Worm (Caenorhabditis elegans) whole organism, L3 larva: ENCODE results near the gene grl-23.

Experiments used
- R02D3.7 ChIP-seq: fragments of 150-350 bp; optimal IDR thresholded peaks from 2 replicates; lab custom pipeline; 2014; ENCODE audit warnings: missing biosample characterization, missing genetic modification characterization
- ZK546.5 ChIP-seq: sonication (generic microtip); optimal IDR thresholded peaks from 2 replicates; lab custom pipeline; 2017; ENCODE audit warnings: missing biosample characterization, missing genetic modification characterization
- aly-2 ChIP-seq: fragments of 150-350 bp; optimal IDR thresholded peaks from 2 replicates; lab custom pipeline; 2014; ENCODE audit warnings: missing biosample characterization, missing genetic modification characterization
- ama-1 ChIP-seq: fragments of 150-350 bp; optimal IDR thresholded peaks from 2 replicates; lab custom pipeline; 2018
- ceh-16 ChIP-seq: sonication (generic microtip); optimal IDR thresholded peaks from 2 replicates; lab custom pipeline; 2017; ENCODE audit warnings: missing biosample characterization, missing genetic modification characterization
- ceh-28 ChIP-seq: fragments of 150-350 bp; optimal IDR thresholded peaks from 2 replicates; lab custom pipeline; 2014; ENCODE audit warnings: missing biosample characterization, missing genetic modification reagents, missing genetic modification characterization
- ceh-82 ChIP-seq: fragments of 150-350 bp; optimal IDR thresholded peaks from 2 replicates; lab custom pipeline; 2014; ENCODE audit warnings: missing biosample characterization, missing genetic modification characterization
- ceh-9 ChIP-seq: sonication (generic microtip); optimal IDR thresholded peaks from 2 replicates; lab custom pipeline; 2018; ENCODE audit warnings: missing biosample characterization, missing genetic modification characterization
- egl-27 ChIP-seq: sonication (generic microtip); optimal IDR thresholded peaks from 4 replicates; lab custom pipeline; 2017; ENCODE audit warnings: missing biosample characterization, missing genetic modification reagents, missing genetic modification characterization
- elt-1 ChIP-seq: fragments of 150-350 bp; optimal IDR thresholded peaks from 2 replicates; lab custom pipeline; 2014; ENCODE audit warnings: missing biosample characterization, missing genetic modification characterization
- elt-2 ChIP-seq: sonication (generic microtip); optimal IDR thresholded peaks from 2 replicates; lab custom pipeline; 2016; ENCODE audit warnings: missing genetic modification reagents, mild to moderate bottlenecking, missing genetic modification characterization, missing compliant biosample characterization
- elt-3 ChIP-seq, 3 experiments: fragments of 150-350 bp in 1 of 3; sonication (generic microtip) in 2 of 3; optimal IDR thresholded peaks; 2 replicates in 2 of 3; 4 replicates in 1 of 3; lab custom pipeline; 2014 to 2017; ENCODE audit warnings: missing biosample characterization in 3 of 3, missing genetic modification characterization in 3 of 3
- fkh-2 ChIP-seq: fragments of 150-350 bp; optimal IDR thresholded peaks from 2 replicates; lab custom pipeline; 2014; ENCODE audit warnings: missing biosample characterization, missing genetic modification reagents, missing genetic modification characterization
- lsy-12 ChIP-seq: sonication (generic microtip); optimal IDR thresholded peaks from 2 replicates; lab custom pipeline; 2016; ENCODE audit warnings: mild to moderate bottlenecking, missing genetic modification characterization, missing compliant biosample characterization
- mdl-1 ChIP-seq: fragments of 150-350 bp; optimal IDR thresholded peaks from 2 replicates; lab custom pipeline; 2014; ENCODE audit warnings: missing biosample characterization, missing genetic modification characterization
- mml-1 ChIP-seq: fragments of 150-350 bp; sonication (generic microtip); optimal IDR thresholded peaks from 3 replicates; lab custom pipeline; 2014; ENCODE audit warnings: missing biosample characterization, missing genetic modification characterization
- nfya-1 ChIP-seq: sonication (generic microtip); optimal IDR thresholded peaks from 2 replicates; lab custom pipeline; 2017; ENCODE audit warnings: missing genetic modification characterization, mild to moderate bottlenecking, missing compliant biosample characterization, antibody characterized with exemption, moderate library complexity; ENCODE audit not compliant: insufficient read depth
- nhr-11 ChIP-seq: fragments of 150-350 bp; optimal IDR thresholded peaks from 2 replicates; lab custom pipeline; 2014; ENCODE audit warnings: missing biosample characterization, missing genetic modification characterization
- nhr-12 ChIP-seq: fragments of 150-350 bp; optimal IDR thresholded peaks from 2 replicates; lab custom pipeline; 2014; ENCODE audit warnings: missing biosample characterization, missing genetic modification characterization
- nhr-23 ChIP-seq: fragments of 150-350 bp; optimal IDR thresholded peaks from 2 replicates; lab custom pipeline; 2014; ENCODE audit warnings: missing biosample characterization, missing genetic modification reagents, missing genetic modification characterization
- nhr-237 ChIP-seq: fragments of 150-350 bp; optimal IDR thresholded peaks from 2 replicates; lab custom pipeline; 2014; ENCODE audit warnings: missing biosample characterization, missing genetic modification characterization
- nhr-25 ChIP-seq: sonication (generic microtip); optimal IDR thresholded peaks from 2 replicates; lab custom pipeline; 2017; ENCODE audit warnings: missing biosample characterization, missing genetic modification characterization
- nhr-43 ChIP-seq: sonication (generic microtip); optimal IDR thresholded peaks from 2 replicates; lab custom pipeline; 2016; ENCODE audit warnings: mild to moderate bottlenecking, missing genetic modification characterization, missing compliant biosample characterization; ENCODE audit not compliant: poor library complexity, severe bottlenecking
- nhr-67 ChIP-seq: fragments of 150-350 bp; optimal IDR thresholded peaks from 2 replicates; lab custom pipeline; 2014; ENCODE audit warnings: missing biosample characterization, missing genetic modification characterization
- nhr-76 ChIP-seq: fragments of 150-350 bp; sonication (generic microtip); optimal IDR thresholded peaks from 5 replicates; lab custom pipeline; 2014; ENCODE audit warnings: missing biosample characterization, missing genetic modification characterization
- nhr-77 ChIP-seq: fragments of 150-350 bp; optimal IDR thresholded peaks from 2 replicates; lab custom pipeline; 2014; ENCODE audit warnings: missing biosample characterization, missing genetic modification characterization
- pqm-1 ChIP-seq: fragments of 150-350 bp; optimal IDR thresholded peaks from 2 replicates; lab custom pipeline; 2017; ENCODE audit warnings: missing biosample characterization, missing genetic modification characterization, inconsistent platforms
- skn-1 ChIP-seq: fragments of 150-350 bp; optimal IDR thresholded peaks from 2 replicates; lab custom pipeline; 2014; ENCODE audit warnings: missing biosample characterization, missing genetic modification characterization
- snpc-4 ChIP-seq: fragments of 150-350 bp; optimal IDR thresholded peaks from 2 replicates; lab custom pipeline; 2014; ENCODE audit warnings: missing biosample characterization, missing genetic modification characterization
- tbx-2 ChIP-seq: sonication (generic microtip); optimal IDR thresholded peaks from 2 replicates; lab custom pipeline; 2016; ENCODE audit warnings: mild to moderate bottlenecking, missing genetic modification characterization, missing compliant biosample characterization
- unc-62 ChIP-seq: fragments of 150-350 bp; sonication (generic microtip); optimal IDR thresholded peaks from 4 replicates; lab custom pipeline; 2014; ENCODE audit warnings: missing biosample characterization, missing genetic modification reagents, missing genetic modification characterization
- zag-1 ChIP-seq: fragments of 150-350 bp; optimal IDR thresholded peaks from 2 replicates; lab custom pipeline; 2014; ENCODE audit warnings: missing biosample characterization, missing genetic modification characterization
- ztf-4 ChIP-seq: fragments of 150-350 bp; optimal IDR thresholded peaks from 2 replicates; lab custom pipeline; 2014; ENCODE audit warnings: missing biosample characterization, missing genetic modification characterization

The grl-23 gene

DNA sequence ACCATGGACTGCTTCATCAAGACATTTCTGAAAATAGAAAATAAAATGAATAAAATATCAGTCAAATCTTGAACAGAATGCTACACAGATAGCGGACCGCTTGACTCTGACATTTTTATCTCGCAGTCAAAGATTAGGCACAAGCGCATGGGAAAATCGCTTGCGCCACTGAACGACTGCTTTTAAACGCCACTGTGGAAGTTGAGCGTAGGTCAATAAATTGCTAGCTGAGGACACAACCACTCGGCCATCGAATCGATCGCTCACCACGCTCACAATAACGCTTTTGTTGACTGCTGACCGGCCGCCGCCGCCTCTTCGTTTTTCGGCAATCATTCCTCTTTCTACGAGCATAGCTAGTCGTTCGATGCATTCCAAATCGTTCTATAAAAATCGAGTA lies 20.1 kb upstream of the grl-23 start (continued):
- TF ChIP-seq aly-2 (tag; lab: Kevin White, UChicago) (no peak), pqm-1 (tag; lab: Kevin White, UChicago) (no peak), elt-3 (tag; optimal IDR thresholded peaks at IDR 0.05; lab: Kevin White, UChicago) (no peak), R02D3.7 (tag; lab: Kevin White, UChicago) (no peak), fkh-2 (tag; lab: Kevin White, UChicago) (no peak)

DNA sequence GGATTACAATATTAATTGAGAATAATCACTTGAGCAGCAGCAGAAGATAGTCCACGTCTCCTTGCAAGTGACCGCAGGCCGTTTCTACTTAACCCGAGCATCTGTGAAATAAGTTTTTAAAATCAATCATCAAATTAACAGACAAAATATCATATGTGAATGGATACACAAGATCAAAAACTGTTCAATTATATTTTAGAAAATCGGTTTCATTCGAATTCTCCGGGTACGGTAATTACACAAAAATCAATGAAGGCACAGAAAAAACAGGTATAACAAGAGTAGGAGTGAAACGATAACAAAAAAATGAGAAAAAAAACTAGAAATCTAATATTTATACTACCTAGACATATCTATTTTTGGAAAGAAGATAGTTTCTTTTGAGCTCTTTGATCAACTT lies 19.5 kb upstream of the grl-23 start, which contains the start of gene mma-1:
Gene mma-1 (minus strand): TSS at position 101 of the 400 bp plus-strand sequence.
- TF ChIP-seq mml-1 (tag; lab: Kevin White, UChicago) (no peak), nhr-23 (tag; lab: Kevin White, UChicago) (no peak), nfya-1 (tag; lab: Kevin White, UChicago) (no peak), lsy-12 (no peak)

DNA sequence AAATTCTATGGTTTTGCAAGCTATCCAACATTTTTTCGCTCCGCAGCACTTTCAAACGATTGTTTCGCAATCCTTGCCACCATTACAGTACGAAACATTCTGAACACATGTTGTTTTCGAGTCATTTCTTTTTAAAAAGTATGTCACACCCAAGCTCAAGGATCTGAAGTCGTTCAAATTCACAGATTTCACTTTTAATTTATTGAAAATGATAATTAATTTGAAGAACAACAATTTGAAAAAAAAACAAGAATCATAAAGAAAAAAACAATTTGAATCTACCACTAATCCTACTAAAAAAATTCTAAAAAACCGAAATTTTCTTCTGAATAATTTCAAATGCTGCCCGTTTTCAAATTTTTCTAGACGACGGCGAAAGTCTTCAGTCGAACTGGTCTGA lies 15.7 kb upstream of the grl-23 start, which contains the start of gene C14C10.2:
Gene C14C10.2 (minus strand): TSS at position 101 of the 400 bp plus-strand sequence.
- TF ChIP-seq mdl-1 (no peak), skn-1 (no peak), ceh-9 (no peak), ceh-82 (tag; lab: Kevin White, UChicago) (no peak), nhr-76 (tag; lab: Kevin White, UChicago) (no peak), elt-3 (tag; optimal IDR thresholded peaks at IDR 0.05; lab: Kevin White, UChicago) (no peak), nhr-25 (tag; lab: Kevin White, UChicago) (no peak)

DNA sequence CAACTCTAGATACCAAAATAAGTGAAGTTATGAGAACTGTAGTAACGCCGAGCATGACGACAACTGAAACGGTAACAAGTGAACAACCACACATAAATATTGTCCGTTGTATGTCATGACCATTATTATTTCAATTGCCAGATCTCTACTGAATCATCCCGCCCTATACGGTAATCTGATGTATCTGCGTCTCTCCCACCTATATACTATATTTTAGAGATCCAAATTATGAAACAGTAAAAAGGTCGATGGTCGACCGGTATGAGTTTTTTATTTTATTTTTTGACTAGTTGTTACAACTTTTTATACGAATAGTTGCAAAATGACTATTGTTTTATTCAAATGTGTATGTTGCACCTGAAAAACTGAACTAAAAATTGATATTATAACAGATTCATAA lies 13.9 kb upstream of the grl-23 start, which contains the start of gene ttr-43:
Gene ttr-43 (minus strand): TSS at position 101 of the 400 bp plus-strand sequence.
- TF ChIP-seq nhr-11 (tag; lab: Kevin White, UChicago) (no peak), snpc-4 (tag; lab: Kevin White, UChicago) (no peak), nhr-237 (tag; lab: Kevin White, UChicago) (no peak), ztf-4 (tag; lab: Kevin White, UChicago) (no peak), ZK546.5 (tag; lab: Kevin White, UChicago) (no peak)

DNA sequence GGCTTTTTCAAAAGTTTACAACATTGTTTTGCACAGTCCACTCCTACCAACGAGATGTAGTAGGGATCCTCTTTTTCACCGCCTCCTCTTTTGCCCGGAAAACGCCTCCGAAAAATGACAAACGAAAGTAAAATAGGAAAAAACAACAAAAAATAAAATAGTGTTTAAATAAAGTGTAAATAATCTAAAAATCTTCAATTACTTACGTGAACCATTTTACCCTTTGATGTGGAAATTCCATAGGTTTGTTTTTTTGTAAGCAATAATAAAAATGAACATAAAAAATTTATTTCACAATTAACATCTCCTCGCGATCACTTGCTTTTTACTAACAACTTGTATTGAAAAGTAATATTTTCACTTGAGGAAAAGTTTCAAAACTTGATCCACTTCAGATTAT lies 11.3 kb upstream of the grl-23 start, which contains the start of gene C14C10.1:
Gene C14C10.1 (plus strand): TSS at position 301 of the 400 bp plus-strand sequence.
- TF ChIP-seq nhr-77 (tag; lab: Kevin White, UChicago) (no peak), elt-1 (no peak), aly-2 (tag; lab: Kevin White, UChicago) (no peak), nhr-67 (tag; lab: Kevin White, UChicago) (no peak), nhr-12 (tag; lab: Kevin White, UChicago) (no peak), zag-1 (tag; lab: Kevin White, UChicago) (no peak), snpc-4 (tag; lab: Kevin White, UChicago) (no peak), egl-27 (tag; lab: Kevin White, UChicago) (no peak), nhr-76 (tag; lab: Kevin White, UChicago) (no peak), mdl-1 (no peak)

DNA sequence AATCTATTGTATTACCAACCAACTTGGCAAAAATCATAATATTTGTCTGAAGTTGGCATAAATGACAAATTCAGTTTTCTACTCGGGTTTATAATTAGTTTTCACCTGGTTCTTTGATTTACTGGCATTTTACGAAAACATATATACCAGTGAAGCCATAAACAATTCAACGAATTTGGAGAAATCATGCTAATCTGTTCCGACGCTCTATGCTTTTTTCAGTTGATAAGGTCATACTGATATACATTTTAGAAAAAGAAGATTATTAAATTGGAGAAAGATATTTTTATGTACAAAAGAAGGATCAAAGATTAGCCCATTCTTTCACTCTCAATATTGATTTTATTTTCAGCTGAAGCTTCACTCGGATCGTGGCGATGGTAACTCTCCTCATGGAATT lies 10.1 kb upstream of the grl-23 start:
- TF ChIP-seq nhr-77 (tag; lab: Kevin White, UChicago) (no peak), ama-1 (lab: Kevin White, UChicago) (no peak), unc-62 (no peak), nhr-43 (no peak), nhr-12 (tag; lab: Kevin White, UChicago) (no peak), ceh-28 (tag; lab: Kevin White, UChicago) (no peak), tbx-2 (tag; lab: Kevin White, UChicago) (no peak), elt-2 (tag; lab: Kevin White, UChicago) (no peak), ceh-16 (tag; lab: Kevin White, UChicago) (no peak), elt-3 (tag; optimal IDR thresholded peaks at IDR 0.05; lab: Kevin White, UChicago) (no peak), egl-27 (tag; lab: Kevin White, UChicago) (no peak)
- TF ChIP-seq, all 47 proteins: peak for 0
